Worm (Caenorhabditis elegans): Measurements from ENCODE around the gene nhr-154.

ce11 chrV:12059719-12060118, 41.4 kb upstream of the nhr-154 start, which contains the start of gene R07B7.2:
- TF ChIP-seq egl-27 (tag; optimal IDR thresholded peaks at IDR 0.05) (no peak), aly-2 (tag; optimal IDR thresholded peaks at IDR 0.05) (no peak), zag-1 (tag; optimal IDR thresholded peaks at IDR 0.05) (no peak), fos-1 (tag; optimal IDR thresholded peaks at IDR 0.05) (no peak), elt-1 (tag; optimal IDR thresholded peaks at IDR 0.05) (no peak), blmp-1 (tag; optimal IDR thresholded peaks at IDR 0.05; ENCODE audit: insufficient read depth) (no peak), skn-1 (tag; optimal IDR thresholded peaks at IDR 0.05) (no peak), nhr-25 (tag; optimal IDR thresholded peaks at IDR 0.05) (no peak), nhr-12 (tag; optimal IDR thresholded peaks at IDR 0.05) (no peak), nhr-237 (tag; optimal IDR thresholded peaks at IDR 0.05) (no peak), unc-62 (GFP tag; optimal IDR thresholded peaks at IDR 0.05) (no peak), nhr-21 (tag; optimal IDR thresholded peaks at IDR 0.05) (no peak), mdl-1 (tag; optimal IDR thresholded peaks at IDR 0.05) (no peak)

Data from whole organism, L2 larva.